Fruit fly (Drosophila melanogaster) whole organism, embryonic: ENCODE results near the gene CG46387.

Source experiments
- Ada2b ChIP-seq: fragments of 200-800 bp; sonication (Bioruptor generic); IDR thresholded peaks from 2 replicates; pipeline ENCODE4 v1.3.6; 2022; ENCODE audit warnings: missing biosample characterization, missing genetic modification characterization
- Atf-2 ChIP-seq: fragments of 200-800 bp; sonication (Bioruptor generic); optimal IDR thresholded peaks from 2 replicates; lab custom pipeline; 2016; ENCODE audit warnings: missing biosample characterization, missing genetic modification characterization
- Atf6 ChIP-seq: fragments of 200-800 bp; sonication (Bioruptor generic); IDR thresholded peaks from 2 replicates; pipeline ENCODE4 v1.3.6; 2022; ENCODE audit warnings: missing biosample characterization, missing genetic modification characterization
- CG10543 ChIP-seq: fragments of 200-800 bp; sonication (Bioruptor generic); optimal IDR thresholded peaks from 3 replicates; lab custom pipeline; 2017; ENCODE audit warnings: missing biosample characterization, mild to moderate bottlenecking, missing genetic modification characterization, moderate library complexity
- CG11504 ChIP-seq: fragments of 200-800 bp; sonication (Bioruptor generic); optimal IDR thresholded peaks from 3 replicates; lab custom pipeline; 2019; ENCODE audit warnings: missing biosample characterization, mild to moderate bottlenecking, missing genetic modification characterization, moderate library complexity
- CG17359 ChIP-seq: fragments of 200-800 bp; sonication (Bioruptor generic); optimal IDR thresholded peaks from 3 replicates; lab custom pipeline; 2018; ENCODE audit warnings: missing biosample characterization, mild to moderate bottlenecking, missing genetic modification characterization, moderate library complexity
- CG17612 ChIP-seq: fragments of 200-800 bp; sonication (Bioruptor generic); IDR thresholded peaks from 2 replicates; pipeline ENCODE4 v1.3.6; 2022; ENCODE audit warnings: missing biosample characterization, missing genetic modification characterization
- CG18011 ChIP-seq: fragments of 200-800 bp; sonication (Bioruptor generic); optimal IDR thresholded peaks from 2 replicates; lab custom pipeline; 2017; ENCODE audit warnings: missing biosample characterization, missing genetic modification characterization, mild to moderate bottlenecking, moderate library complexity, missing genotype
- CG2120 ChIP-seq: fragments of 200-800 bp; sonication (Bioruptor generic); optimal IDR thresholded peaks from 3 replicates; lab custom pipeline; 2016; ENCODE audit warnings: missing biosample characterization, missing genetic modification characterization
- CG30020 ChIP-seq: fragments of 200-800 bp; optimal IDR thresholded peaks from 2 replicates; lab custom pipeline; 2019; ENCODE audit warnings: missing biosample characterization, mild to moderate bottlenecking, missing genetic modification characterization, moderate library complexity
- CG32767 ChIP-seq: fragments of 200-800 bp; sonication (Bioruptor generic); IDR thresholded peaks from 2 replicates; pipeline ENCODE4 v1.3.6; 2022; ENCODE audit warnings: missing biosample characterization, missing genetic modification characterization
- CG3407 ChIP-seq: fragments of 200-800 bp; sonication (Bioruptor generic); optimal IDR thresholded peaks from 2 replicates; lab custom pipeline; 2018; ENCODE audit warnings: missing biosample characterization, mild to moderate bottlenecking, missing genetic modification characterization
- CG4617 ChIP-seq: fragments of 200-800 bp; sonication (Bioruptor generic); optimal IDR thresholded peaks from 3 replicates; lab custom pipeline; 2016; ENCODE audit warnings: missing biosample characterization, missing genetic modification characterization, borderline replicate concordance
- CG4820 ChIP-seq: fragments of 200-800 bp; sonication (Bioruptor generic); optimal IDR thresholded peaks from 3 replicates; lab custom pipeline; 2016; ENCODE audit warnings: missing biosample characterization, missing genetic modification characterization
- CG7839 ChIP-seq: fragments of 200-800 bp; sonication (Bioruptor generic); optimal IDR thresholded peaks from 3 replicates; lab custom pipeline; 2018; ENCODE audit warnings: missing biosample characterization, mild to moderate bottlenecking, missing genetic modification characterization, moderate library complexity
- CG7963 ChIP-seq: fragments of 200-800 bp; sonication (Bioruptor generic); IDR thresholded peaks from 3 replicates; pipeline ENCODE4 v1.3.6; 2022; ENCODE audit warnings: missing biosample characterization, missing genetic modification characterization; ENCODE audit not compliant: partially characterized antibody
- CG8290 ChIP-seq, 3 experiments: fragments of 200-800 bp; sonication (Bioruptor generic); optimal IDR thresholded peaks; 2 replicates each; lab custom pipeline; 2016 to 2019; ENCODE audit warnings: missing biosample characterization in 3 of 3, missing genetic modification characterization in 3 of 3, mild to moderate bottlenecking in 2 of 3, moderate library complexity in 1 of 3
- CG8924 ChIP-seq: fragments of 200-800 bp; optimal IDR thresholded peaks from 3 replicates; lab custom pipeline; 2019; ENCODE audit warnings: missing biosample characterization, mild to moderate bottlenecking, missing genetic modification characterization, moderate library complexity
- CTCF ChIP-seq: fragments of 200-800 bp; sonication (Bioruptor generic); optimal IDR thresholded peaks from 2 replicates; lab custom pipeline; 2017; ENCODE audit warnings: missing biosample characterization, mild to moderate bottlenecking, missing genetic modification characterization, moderate library complexity
- CrebB ChIP-seq: fragments of 200-800 bp; sonication (Bioruptor generic); optimal IDR thresholded peaks from 3 replicates; lab custom pipeline; 2018; ENCODE audit warnings: missing biosample characterization, mild to moderate bottlenecking, missing genetic modification characterization
- Deaf1 ChIP-seq: fragments of 200-800 bp; optimal IDR thresholded peaks from 3 replicates; lab custom pipeline; 2019; ENCODE audit warnings: missing biosample characterization, mild to moderate bottlenecking, missing genetic modification characterization, moderate library complexity
- Drgx ChIP-seq: fragments of 200-800 bp; sonication (Bioruptor generic); IDR thresholded peaks from 2 replicates; pipeline ENCODE4 v1.3.6; 2022; ENCODE audit warnings: missing biosample characterization, missing genetic modification characterization
- HLHmδ ChIP-seq: fragments of 200-800 bp; sonication (Bioruptor generic); optimal IDR thresholded peaks from 2 replicates; lab custom pipeline; 2018; ENCODE audit warnings: missing biosample characterization, mild to moderate bottlenecking, missing genetic modification characterization, moderate library complexity
- HmgD ChIP-seq: fragments of 200-800 bp; sonication (Bioruptor generic); optimal IDR thresholded peaks from 3 replicates; lab custom pipeline; 2016; ENCODE audit warnings: missing biosample characterization, missing genetic modification characterization
- Hsf ChIP-seq: fragments of 200-800 bp; sonication (Bioruptor generic); optimal IDR thresholded peaks from 3 replicates; lab custom pipeline; 2016; ENCODE audit warnings: missing biosample characterization, missing genetic modification characterization
- Kr ChIP-seq: fragments of 200-800 bp; sonication (Bioruptor generic); optimal IDR thresholded peaks from 2 replicates; lab custom pipeline; 2017; ENCODE audit warnings: missing biosample characterization, mild to moderate bottlenecking, missing genetic modification characterization
- Lpt ChIP-seq: fragments of >200 bp; optimal IDR thresholded peaks from 2 replicates; lab custom pipeline; 2018; ENCODE audit warnings: missing biosample characterization, missing genetic modification characterization
- Mad ChIP-seq: fragments of 200-800 bp; sonication (Bioruptor generic); optimal IDR thresholded peaks from 2 replicates; lab custom pipeline; 2016; ENCODE audit warnings: missing biosample characterization, missing genetic modification characterization
- Max ChIP-seq: fragments of 200-800 bp; sonication (Bioruptor generic); optimal IDR thresholded peaks from 2 replicates; lab custom pipeline; 2016; ENCODE audit warnings: missing biosample characterization, mild to moderate bottlenecking, missing genetic modification characterization
- Myb ChIP-seq: fragments of 200-800 bp; sonication (Bioruptor generic); optimal IDR thresholded peaks from 2 replicates; lab custom pipeline; 2016; ENCODE audit warnings: missing biosample characterization, missing genetic modification characterization
- NC2α ChIP-seq: fragments of 200-800 bp; sonication (Bioruptor generic); optimal IDR thresholded peaks from 2 replicates; lab custom pipeline; 2016; ENCODE audit warnings: missing biosample characterization, missing genetic modification characterization
- NfI ChIP-seq: fragments of 200-800 bp; sonication (Bioruptor generic); optimal IDR thresholded peaks from 3 replicates; lab custom pipeline; 2018; ENCODE audit warnings: missing biosample characterization, mild to moderate bottlenecking, missing genetic modification characterization, moderate library complexity
- Opbp ChIP-seq: fragments of 200-800 bp; sonication (Bioruptor generic); IDR thresholded peaks from 3 replicates; pipeline ENCODE4 v1.3.6; 2022; ENCODE audit warnings: missing biosample characterization, missing genetic modification characterization; ENCODE audit not compliant: partially characterized antibody
- PHDP ChIP-seq: fragments of 200-800 bp; sonication (Bioruptor generic); optimal IDR thresholded peaks from 3 replicates; lab custom pipeline; 2018; ENCODE audit warnings: missing biosample characterization, mild to moderate bottlenecking, missing genetic modification characterization, moderate library complexity
- Sin3A ChIP-seq: fragments of >200 bp; optimal IDR thresholded peaks from 2 replicates; lab custom pipeline; 2018
- TFAM ChIP-seq: fragments of 200-800 bp; sonication (Bioruptor generic); optimal IDR thresholded peaks from 2 replicates; lab custom pipeline; 2017; ENCODE audit warnings: missing biosample characterization, missing genetic modification characterization, inconsistent platforms
- bowl ChIP-seq: fragments of 200-800 bp; sonication (Bioruptor generic); IDR thresholded peaks from 2 replicates; pipeline ENCODE4 v1.3.6; 2022; ENCODE audit warnings: missing biosample characterization, missing genetic modification characterization
- bsh ChIP-seq, 2 experiments: fragments of 200-800 bp; sonication (Bioruptor generic); optimal IDR thresholded peaks; 2 replicates each; lab custom pipeline; 2017 to 2018; ENCODE audit warnings: mild to moderate bottlenecking in 2 of 2, missing biosample characterization in 2 of 2, missing genetic modification characterization in 2 of 2, moderate library complexity in 1 of 2
- caup ChIP-seq: fragments of 200-800 bp; sonication (Bioruptor generic); optimal IDR thresholded peaks from 3 replicates; lab custom pipeline; 2017; ENCODE audit warnings: missing biosample characterization, mild to moderate bottlenecking, missing genetic modification characterization, moderate library complexity; ENCODE audit not compliant: severe bottlenecking
- dysf ChIP-seq: fragments of 200-800 bp; sonication (Bioruptor generic); IDR thresholded peaks from 3 replicates; pipeline ENCODE4 v1.3.6; 2022; ENCODE audit warnings: missing biosample characterization, missing genetic modification characterization
- fd102C ChIP-seq: fragments of 200-800 bp; sonication (Bioruptor generic); optimal IDR thresholded peaks from 2 replicates; lab custom pipeline; 2018; ENCODE audit warnings: missing biosample characterization, mild to moderate bottlenecking, missing genetic modification characterization, moderate library complexity
- gt ChIP-seq: fragments of 200-800 bp; sonication (Bioruptor generic); IDR thresholded peaks from 2 replicates; pipeline ENCODE4 v1.3.6; 2022; ENCODE audit warnings: missing biosample characterization, missing genetic modification characterization
- hkb ChIP-seq, 2 experiments: fragments of 200-800 bp in 1 of 2; fragments of >200 bp in 1 of 2; sonication (Bioruptor generic) in 1 of 2; IDR thresholded peaks in 1 of 2; optimal IDR thresholded peaks in 1 of 2; 2 replicates each; pipeline versions ENCODE4 v1.3.6 to Lab custom; 2017 to 2022; ENCODE audit warnings: missing biosample characterization in 1 of 2, missing genetic modification characterization in 1 of 2
- pita ChIP-seq: fragments of 200-800 bp; sonication (Bioruptor generic); optimal IDR thresholded peaks from 2 replicates; lab custom pipeline; 2017; ENCODE audit warnings: missing biosample characterization, mild to moderate bottlenecking, missing genetic modification characterization
- sima ChIP-seq: fragments of 200-800 bp; sonication (Bioruptor generic); optimal IDR thresholded peaks from 2 replicates; lab custom pipeline; 2016; ENCODE audit warnings: missing biosample characterization, missing genetic modification characterization
- sisA ChIP-seq: fragments of 200-800 bp; sonication (Bioruptor generic); IDR thresholded peaks from 2 replicates; pipeline ENCODE4 v1.3.6; 2022; ENCODE audit warnings: missing biosample characterization, missing genetic modification characterization
- sob ChIP-seq: fragments of 200-800 bp; sonication (Bioruptor generic); IDR thresholded peaks from 2 replicates; pipeline ENCODE4 v1.3.6; 2022; ENCODE audit warnings: missing biosample characterization, missing genetic modification characterization
- ssp ChIP-seq: fragments of 200-800 bp; sonication (Bioruptor generic); IDR thresholded peaks from 2 replicates; pipeline ENCODE4 v1.3.6; 2022; ENCODE audit warnings: missing biosample characterization, missing genetic modification characterization
- sug ChIP-seq: fragments of 200-800 bp; optimal IDR thresholded peaks from 2 replicates; lab custom pipeline; 2019; ENCODE audit warnings: missing biosample characterization, mild to moderate bottlenecking, missing genetic modification characterization, moderate library complexity
- twi ChIP-seq: fragments of 200-800 bp; optimal IDR thresholded peaks from 2 replicates; lab custom pipeline; 2019; ENCODE audit warnings: missing biosample characterization, mild to moderate bottlenecking, missing genetic modification characterization, moderate library complexity
- vvl ChIP-seq: fragments of 200-800 bp; sonication (Bioruptor generic); IDR thresholded peaks from 2 replicates; pipeline ENCODE4 v1.3.6; 2022; ENCODE audit warnings: missing biosample characterization, missing genetic modification characterization

Gene CG46387

dm6 chr3L:9888630-9889130 lies 9.7 kb upstream of the CG46387 start, which contains the start of the genes Taf2 and CalpB (continued):
- TF ChIP-seq CG7839 (tag; lab: Kevin White, UChicago) (peak; percentile 95), NC2α (GFP tag; lab: Kevin White, UChicago) (no peak), Ada2b (GFP tag; lab: Robert Waterston, UW) (peak; percentile 74), CG18011 (no peak), sima (GFP tag; lab: Kevin White, UChicago) (no peak), Atf6 (GFP tag; lab: Robert Waterston, UW) (peak; percentile 82), sisA (GFP tag; lab: Robert Waterston, UW) (peak; percentile 69), Hsf (GFP tag; lab: Kevin White, UChicago) (peak; percentile 61), Myb (GFP tag; lab: Kevin White, UChicago) (peak; percentile 36), Atf-2 (GFP tag; lab: Kevin White, UChicago) (no peak), CG7963 (no peak), vvl (GFP tag; lab: Robert Waterston, UW) (peak; percentile 87), CG2120 (GFP tag; lab: Kevin White, UChicago) (peak; percentile 82), CG32767 (peak; percentile 72), TFAM (no peak), HLHmδ (GFP tag; lab: Kevin White, UChicago) (no peak), Mad (GFP tag; lab: Kevin White, UChicago) (peak; percentile 43), CG30020 (tag; lab: Kevin White, UChicago) (peak; percentile 79), twi (tag; lab: Kevin White, UChicago) (peak; percentile 83), Lpt (GFP tag; lab: Kevin White, UChicago) (no peak), Drgx (GFP tag; lab: Robert Waterston, UW) (peak; percentile 84), Sin3A (lab: Kevin White, UChicago) (peak; percentile 25), Max (GFP tag; lab: Kevin White, UChicago) (peak; percentile 54), fd102C (GFP tag; lab: Kevin White, UChicago) (no peak), CG11504 (tag; lab: Kevin White, UChicago) (peak; percentile 96), hkb (optimal IDR thresholded peaks at IDR 0.05; lab: Kevin White, UChicago) (no peak), hkb (GFP tag; IDR thresholded peaks at IDR 0.05; lab: Robert Waterston, UW) (peak; percentile 71), CrebB (tag; lab: Kevin White, UChicago) (peak; percentile 27), ssp (peak; percentile 73), sob (GFP tag; lab: Robert Waterston, UW) (peak; percentile 60), CG8924 (peak; percentile 96), NfI (GFP tag; lab: Kevin White, UChicago) (peak; percentile 73), Opbp (GFP tag; lab: Robert Waterston, UW) (no peak), CG8290 (GFP tag; optimal IDR thresholded peaks at IDR 0.05; lab: Kevin White, UChicago) (no peak), CG8290 (tag; optimal IDR thresholded peaks at IDR 0.05; lab: Kevin White, UChicago) (no peak), Deaf1 (tag; lab: Kevin White, UChicago) (peak; percentile 82), CG17612 (GFP tag; lab: Robert Waterston, UW) (peak; percentile 53; the same call in 1 of the 2 replicates), Kr (GFP tag; lab: Kevin White, UChicago) (no peak), CG4617 (GFP tag; lab: Kevin White, UChicago) (peak; percentile 73), CG17359 (tag; lab: Kevin White, UChicago) (peak; percentile 87), pita (GFP tag; lab: Kevin White, UChicago) (no peak), bsh (GFP tag; optimal IDR thresholded peaks at IDR 0.05; lab: Kevin White, UChicago) (peak; percentile 36 to 85), HmgD (peak; percentile 11), sug (tag; lab: Kevin White, UChicago) (no peak), CTCF (GFP tag; lab: Kevin White, UChicago) (peak; percentile 10), CG3407 (GFP tag; lab: Kevin White, UChicago) (peak; percentile 76), PHDP (peak; percentile 90), bowl (GFP tag; lab: Robert Waterston, UW) (no peak), caup (GFP tag; lab: Kevin White, UChicago) (peak; percentile 72), gt (no peak), CG4820 (peak; percentile 81), CG10543 (GFP tag; lab: Kevin White, UChicago) (peak; percentile 62), dysf (GFP tag; lab: Robert Waterston, UW) (peak; percentile 88)
